Worm (Caenorhabditis elegans): Measurements from ENCODE around the gene tni-1.

The tni-1 gene

ce11 chrX:11351288-11351687, 26.0 kb downstream of the tni-1 start:
- TF ChIP-seq nhr-6 (tag; optimal IDR thresholded peaks at IDR 0.05) (no peak), fos-1 (tag; optimal IDR thresholded peaks at IDR 0.05) (peak; percentile 50)

ce11 chrX:11346155-11346554, 31.1 kb downstream of the tni-1 start, which contains the start of gene oct-2:
TSS of gene oct-2 (plus strand) at chrX:11346455.
- TF ChIP-seq unc-55 (GFP tag; optimal IDR thresholded peaks at IDR 0.05): no peak
- TF ChIP-seq nhr-11 (tag; optimal IDR thresholded peaks at IDR 0.05): no peak
- no peak for TF ChIP-seq fos-1 (tag; optimal IDR thresholded peaks at IDR 0.05)
- TF ChIP-seq mab-5 (tag; optimal IDR thresholded peaks at IDR 0.05): no peak
- no peak for TF ChIP-seq nhr-21 (tag; optimal IDR thresholded peaks at IDR 0.05)
- no peak for TF ChIP-seq peb-1 (tag; optimal IDR thresholded peaks at IDR 0.05)

- TF ChIP-seq mdl-1 (tag; optimal IDR thresholded peaks at IDR 0.05): no peak
- TF ChIP-seq elt-3 (tag; optimal IDR thresholded peaks at IDR 0.05): no peak
- TF ChIP-seq nhr-23 (tag; optimal IDR thresholded peaks at IDR 0.05): no peak
- no peak for TF ChIP-seq ztf-11 (tag; optimal IDR thresholded peaks at IDR 0.05)
- TF ChIP-seq sma-9 (GFP tag; optimal IDR thresholded peaks at IDR 0.05): peak; percentile 9
- TF ChIP-seq sma-9 (tag; optimal IDR thresholded peaks at IDR 0.05): no peak
Measured at ce11 chrX:11345471-11345870, 31.8 kb downstream of the tni-1 start.

DNA sequence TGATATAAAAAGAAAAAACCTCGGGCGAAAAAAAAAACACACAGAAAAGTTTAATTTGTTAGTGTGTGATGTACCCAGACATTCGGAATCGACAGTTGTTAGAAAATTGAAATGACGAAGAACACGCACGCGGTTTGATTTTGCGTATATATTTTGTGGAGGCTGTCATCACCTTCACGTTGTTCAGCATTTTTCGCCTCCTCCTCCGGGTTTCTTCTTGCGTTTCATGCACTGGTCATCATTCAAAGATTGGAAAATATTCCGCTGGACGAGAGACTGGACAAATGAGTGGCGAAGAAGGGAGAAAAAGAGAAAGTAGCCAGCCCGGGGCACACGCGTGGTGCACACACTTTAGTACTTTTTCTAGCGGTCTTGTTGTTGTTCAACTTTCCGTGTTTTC, 32.4 kb downstream of the tni-1 start:
- TF ChIP-seq unc-39 (tag; optimal IDR thresholded peaks at IDR 0.05) (no peak), nhr-129 (tag; optimal IDR thresholded peaks at IDR 0.05) (peak; percentile 52), lin-39 (tag; optimal IDR thresholded peaks at IDR 0.05) (no peak), lin-11 (tag; optimal IDR thresholded peaks at IDR 0.05) (no peak), mbf-1 (tag; optimal IDR thresholded peaks at IDR 0.05) (no peak), zag-1 (tag; optimal IDR thresholded peaks at IDR 0.05) (no peak), alr-1 (tag; optimal IDR thresholded peaks at IDR 0.05) (no peak), fos-1 (tag; optimal IDR thresholded peaks at IDR 0.05) (peak; percentile 27), mdl-1 (tag; optimal IDR thresholded peaks at IDR 0.05) (no peak), nhr-237 (tag; optimal IDR thresholded peaks at IDR 0.05) (no peak), blmp-1 (tag; optimal IDR thresholded peaks at IDR 0.05; ENCODE audit: insufficient read depth) (no peak), C34F6.9 (tag; optimal IDR thresholded peaks at IDR 0.05) (no peak), gmeb-1 (tag; optimal IDR thresholded peaks at IDR 0.05) (no peak), aly-2 (tag; optimal IDR thresholded peaks at IDR 0.05) (no peak), sem-4 (tag; optimal IDR thresholded peaks at IDR 0.05) (no peak), ceh-82 (tag; optimal IDR thresholded peaks at IDR 0.05) (no peak), nhr-25 (tag; optimal IDR thresholded peaks at IDR 0.05) (no peak), F13H6.1 (tag; optimal IDR thresholded peaks at IDR 0.05) (peak; percentile 8)

DNA sequence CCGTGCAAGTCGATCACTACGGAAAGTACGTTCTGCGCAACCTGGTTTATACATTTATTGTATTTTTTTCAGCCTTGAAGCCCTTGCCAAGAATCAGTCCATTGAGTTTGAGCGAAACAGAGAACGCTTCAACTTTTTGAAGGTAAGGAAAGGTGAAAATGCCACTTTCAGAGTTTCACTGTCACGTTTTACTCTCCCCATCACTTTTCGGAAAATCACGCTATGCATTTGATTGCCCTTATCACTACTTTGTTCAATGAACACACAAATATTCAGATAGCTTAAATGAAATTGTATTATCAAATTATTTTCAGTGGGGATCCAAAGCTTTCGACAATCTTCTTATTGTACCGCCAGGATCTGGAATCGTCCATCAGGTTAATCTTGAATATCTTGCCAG, 36.8 kb downstream of the tni-1 start:
- peak; percentile 64 for TF ChIP-seq crh-2 (tag; optimal IDR thresholded peaks at IDR 0.05)
- TF ChIP-seq sem-4 (tag; optimal IDR thresholded peaks at IDR 0.05): no peak

DNA sequence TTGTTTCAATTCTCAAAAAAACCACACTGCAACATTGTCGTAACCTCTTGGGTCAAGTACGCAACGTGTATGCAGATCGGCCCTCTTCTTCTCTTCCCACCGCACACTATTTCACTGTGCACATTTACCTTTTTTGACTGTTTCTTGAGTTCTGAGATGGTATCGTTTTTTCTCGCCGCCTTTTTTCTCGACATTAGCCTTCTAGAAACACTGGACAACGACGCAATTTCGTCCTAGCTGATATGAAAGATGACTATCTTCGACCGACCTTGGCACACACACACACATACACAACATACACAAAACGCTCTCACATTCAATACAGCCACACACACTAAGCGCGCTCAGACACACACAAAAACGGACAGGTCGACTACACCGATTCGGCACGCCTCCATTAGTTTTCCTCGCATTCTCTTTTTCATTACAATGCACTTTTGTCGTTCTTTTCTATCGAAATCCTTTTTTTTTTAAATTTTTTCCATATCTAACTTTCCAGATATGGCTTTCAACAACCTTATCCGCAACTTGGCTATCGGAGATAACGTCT, 37.8 kb downstream of the tni-1 start, which contains the start of gene aco-1:
Gene aco-1, plus strand, starts transcription at position 500 of the 550 bp plus-strand sequence.
- peak; percentile 47 for TF ChIP-seq C34F6.9 (tag; optimal IDR thresholded peaks at IDR 0.05)
- TF ChIP-seq lin-11 (tag; optimal IDR thresholded peaks at IDR 0.05): no peak
- TF ChIP-seq sma-3 (GFP tag; optimal IDR thresholded peaks at IDR 0.05): no peak
- TF ChIP-seq Y55F3AM.14 (GFP tag; optimal IDR thresholded peaks at IDR 0.05): peak; percentile 11
- no peak for TF ChIP-seq aly-2 (tag; optimal IDR thresholded peaks at IDR 0.05)
- TF ChIP-seq F13H6.1 (tag; optimal IDR thresholded peaks at IDR 0.05): peak; percentile 13
- TF ChIP-seq gmeb-1 (tag; optimal IDR thresholded peaks at IDR 0.05): peak; percentile 9
- peak; percentile 18 for TF ChIP-seq sma-9 (GFP tag; optimal IDR thresholded peaks at IDR 0.05)
- TF ChIP-seq sma-9 (tag; optimal IDR thresholded peaks at IDR 0.05): no peak
- no peak for TF ChIP-seq ZK546.5 (tag; optimal IDR thresholded peaks at IDR 0.05)
- no peak for TF ChIP-seq dmd-4 (tag; optimal IDR thresholded peaks at IDR 0.05)
- TF ChIP-seq blmp-1 (tag; optimal IDR thresholded peaks at IDR 0.05; ENCODE audit: insufficient read depth): peak; percentile 9
- no peak for TF ChIP-seq nhr-21 (tag; optimal IDR thresholded peaks at IDR 0.05)
- TF ChIP-seq ceh-16 (tag; optimal IDR thresholded peaks at IDR 0.05): peak; percentile 21
- peak; percentile 75 for TF ChIP-seq nhr-129 (tag; optimal IDR thresholded peaks at IDR 0.05)
- peak; percentile 1 for TF ChIP-seq sem-4 (tag; optimal IDR thresholded peaks at IDR 0.05)
- peak; percentile 24 for TF ChIP-seq fos-1 (tag; optimal IDR thresholded peaks at IDR 0.05)
- peak; percentile 29 for TF ChIP-seq unc-55 (GFP tag; optimal IDR thresholded peaks at IDR 0.05)
- TF ChIP-seq nhr-237 (tag; optimal IDR thresholded peaks at IDR 0.05): no peak
- peak; percentile 40 for TF ChIP-seq nhr-6 (tag; optimal IDR thresholded peaks at IDR 0.05)
- peak; percentile 27 for TF ChIP-seq crh-2 (tag; optimal IDR thresholded peaks at IDR 0.05)
